Fruit fly (Drosophila melanogaster) whole organism, pupa: ENCODE results near the gene CG1317.

ENCODE experiments used
- CG15710 ChIP-seq: fragments of 200-800 bp; sonication (Bioruptor generic); optimal IDR thresholded peaks from 2 replicates; lab custom pipeline; 2018; ENCODE audit warnings: missing biosample characterization, mild to moderate bottlenecking, missing genetic modification characterization, moderate library complexity
- CG32121 ChIP-seq: fragments of 200-800 bp; sonication (Bioruptor generic); IDR thresholded peaks from 2 replicates; pipeline ENCODE4 v1.3.6; 2022; ENCODE audit warnings: missing biosample characterization, missing genetic modification characterization
- CG34367 ChIP-seq: fragments of 200-800 bp; sonication (Bioruptor generic); optimal IDR thresholded peaks from 2 replicates; lab custom pipeline; 2018; ENCODE audit warnings: missing biosample characterization, mild to moderate bottlenecking, missing genetic modification characterization
- Ets98B ChIP-seq: fragments of 200-800 bp; sonication (Bioruptor generic); IDR thresholded peaks from 2 replicates; pipeline ENCODE4 v1.3.6; 2022; ENCODE audit warnings: missing biosample characterization, missing genetic modification characterization
- Pif1B ChIP-seq: fragments of 200-800 bp; sonication (Bioruptor generic); optimal IDR thresholded peaks from 3 replicates; lab custom pipeline; 2016; ENCODE audit warnings: missing biosample characterization, missing genetic modification characterization

DNA sequence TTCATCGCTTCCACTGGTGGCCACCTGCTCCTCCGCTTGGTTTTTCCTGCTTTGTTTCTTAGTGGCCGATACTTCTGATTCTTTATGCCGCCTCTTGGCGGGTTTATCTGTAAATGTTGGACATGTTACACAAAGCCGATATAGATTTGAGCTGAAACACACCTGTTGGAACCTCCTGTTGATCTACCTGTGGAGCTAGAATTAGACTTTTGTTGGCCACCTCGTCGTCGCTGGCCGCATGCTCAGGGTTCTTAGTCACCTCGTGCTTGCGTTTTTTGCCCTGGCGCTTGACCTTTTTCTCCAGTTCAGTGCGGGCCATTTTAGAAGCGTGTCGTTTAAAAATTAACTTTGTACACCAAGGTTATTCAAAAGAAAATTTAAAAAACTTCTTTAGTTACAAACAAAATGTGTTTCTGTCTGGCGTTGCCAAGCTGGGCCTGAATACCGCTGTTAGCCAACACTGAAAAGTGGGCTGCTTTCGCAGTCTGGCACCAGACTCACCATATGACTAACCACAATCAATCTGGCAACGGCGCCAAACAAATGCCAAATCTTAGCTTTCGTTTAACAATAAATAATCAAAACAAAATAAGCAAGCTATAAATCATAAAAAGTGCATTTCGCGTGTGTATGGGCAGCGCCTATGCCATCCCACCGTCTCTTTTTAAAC is 5.5 kb upstream of the CG1317 start, which contains the start of the genes CG15877 and Svil:
- TF ChIP-seq Ets98B (GFP tag; lab: Robert Waterston, UW), result no peak
- TF ChIP-seq CG34367 (tag; lab: Kevin White, UChicago), result no peak
- TF ChIP-seq CG15710 (tag; lab: Kevin White, UChicago), result no peak
- no peak for TF ChIP-seq Pif1B (GFP tag; lab: Kevin White, UChicago)
- TF ChIP-seq CG32121 (GFP tag; lab: Robert Waterston, UW), result no peak
